Fruit fly (Drosophila melanogaster): ENCODE measurements around the gene rux.

- TF ChIP-seq EcR (GFP tag; optimal IDR thresholded peaks at IDR 0.05) (no peak), usp (GFP tag; optimal IDR thresholded peaks at IDR 0.05) (no peak), Dll (optimal IDR thresholded peaks at IDR 0.05) (no peak), CG8478 (optimal IDR thresholded peaks at IDR 0.05) (no peak), psq (optimal IDR thresholded peaks at IDR 0.05) (no peak)
Observed at dm6 chrX:6030010-6030409, 7.6 kb downstream of the rux start.

Measured in whole organism.